Fruit fly (Drosophila melanogaster): ENCODE data around the gene GlcAT-S.

Gene GlcAT-S

dm6 chr2L:9584098-9584703 is 32.1 kb upstream of the GlcAT-S start (continued):
- no peak for TF ChIP-seq bowl (GFP tag; IDR thresholded peaks at IDR 0.05)
- no peak for TF ChIP-seq CG8388 (GFP tag; optimal IDR thresholded peaks at IDR 0.05)
- peak; percentile 40 for TF ChIP-seq zen (tag; optimal IDR thresholded peaks at IDR 0.05)
- TF ChIP-seq ac (GFP tag; optimal IDR thresholded peaks at IDR 0.05): peak; percentile 17
- no peak for TF ChIP-seq ranshi (GFP tag; IDR thresholded peaks at IDR 0.05)
- TF ChIP-seq ap (GFP tag; IDR thresholded peaks at IDR 0.05): no peak
- no peak for TF ChIP-seq bsh (GFP tag; optimal IDR thresholded peaks at IDR 0.05)
- TF ChIP-seq shn (GFP tag; optimal IDR thresholded peaks at IDR 0.05): no peak
- no peak for TF ChIP-seq wor (GFP tag; IDR thresholded peaks at IDR 0.05)

- TF ChIP-seq CG6689 (GFP tag; IDR thresholded peaks at IDR 0.05): peak; percentile 52
- no peak for TF ChIP-seq wor (GFP tag; IDR thresholded peaks at IDR 0.05)
- TF ChIP-seq CG4328 (GFP tag; optimal IDR thresholded peaks at IDR 0.05): no peak
- no peak for TF ChIP-seq CG17359 (tag; optimal IDR thresholded peaks at IDR 0.05)
- TF ChIP-seq Adf1 (GFP tag; IDR thresholded peaks at IDR 0.05): no peak
- peak; percentile 55 for TF ChIP-seq phol (tag; optimal IDR thresholded peaks at IDR 0.05)
- TF ChIP-seq CG17829 (tag; optimal IDR thresholded peaks at IDR 0.05): peak; percentile 78
- TF ChIP-seq vnd (GFP tag; IDR thresholded peaks at IDR 0.05; ENCODE audit: partially characterized antibody): no peak
- peak in 1 of 2 experiments; percentile 13 for TF ChIP-seq chif (GFP tag; optimal IDR thresholded peaks at IDR 0.05)
- TF ChIP-seq Camta (GFP tag; optimal IDR thresholded peaks at IDR 0.05): no peak
- peak; percentile 12 for TF ChIP-seq unpg (GFP tag; optimal IDR thresholded peaks at IDR 0.05)
- TF ChIP-seq kay (GFP tag; optimal IDR thresholded peaks at IDR 0.05): no peak
- TF ChIP-seq CG8359 (GFP tag; optimal IDR thresholded peaks at IDR 0.05; ENCODE audit: borderline replicate concordance): no peak
- no peak for TF ChIP-seq CG8281 (tag; optimal IDR thresholded peaks at IDR 0.05)
- TF ChIP-seq CG8388 (GFP tag; optimal IDR thresholded peaks at IDR 0.05): peak; percentile 44
- no peak for TF ChIP-seq her (GFP tag; optimal IDR thresholded peaks at IDR 0.05)
- no peak for TF ChIP-seq grn (GFP tag; optimal IDR thresholded peaks at IDR 0.05)
- TF ChIP-seq bcd (GFP tag; optimal IDR thresholded peaks at IDR 0.05): no peak
- TF ChIP-seq Drgx (GFP tag; IDR thresholded peaks at IDR 0.05): no peak
- no peak for TF ChIP-seq CG43689 (GFP tag; IDR thresholded peaks at IDR 0.05)
- TF ChIP-seq BtbVII (GFP tag; optimal IDR thresholded peaks at IDR 0.05): no peak
- TF ChIP-seq HmgD (GFP tag; optimal IDR thresholded peaks at IDR 0.05): no peak
- TF ChIP-seq Stat92E (GFP tag; optimal IDR thresholded peaks at IDR 0.05): no peak
- no peak for TF ChIP-seq Dbx (GFP tag; IDR thresholded peaks at IDR 0.05)
- peak; percentile 51 for TF ChIP-seq gcm (GFP tag; optimal IDR thresholded peaks at IDR 0.05)
- TF ChIP-seq CG12391 (tag; optimal IDR thresholded peaks at IDR 0.05): peak; percentile 46
- no peak for TF ChIP-seq Scr (GFP tag; IDR thresholded peaks at IDR 0.05; ENCODE audit: partially characterized antibody)
- TF ChIP-seq klu (GFP tag; IDR thresholded peaks at IDR 0.05): no peak
- TF ChIP-seq CG1647 (GFP tag; optimal IDR thresholded peaks at IDR 0.05): no peak
- no peak for TF ChIP-seq Gug (GFP tag; IDR thresholded peaks at IDR 0.05)
- TF ChIP-seq mld (GFP tag; IDR thresholded peaks at IDR 0.05; ENCODE audit: partially characterized antibody): no peak
- no peak for TF ChIP-seq Bgb (GFP tag; IDR thresholded peaks at IDR 0.05; ENCODE audit: partially characterized antibody)
- TF ChIP-seq Pdp1 (GFP tag; optimal IDR thresholded peaks at IDR 0.05): no peak
- no peak for TF ChIP-seq CG8478 (optimal IDR thresholded peaks at IDR 0.05)
- no peak for TF ChIP-seq MESR4 (GFP tag; optimal IDR thresholded peaks at IDR 0.05)
- peak; percentile 25 for TF ChIP-seq Sox100B (GFP tag; optimal IDR thresholded peaks at IDR 0.05)
- TF ChIP-seq CG34422 (GFP tag; IDR thresholded peaks at IDR 0.05): no peak; the same call in 2 of the 3 replicates
- TF ChIP-seq disco-r (GFP tag; optimal IDR thresholded peaks at IDR 0.05): no peak
- TF ChIP-seq peb (GFP tag; IDR thresholded peaks at IDR 0.05): no peak
- peak; percentile 32; the same call in 1 of the 2 replicates for TF ChIP-seq CG32772 (GFP tag; IDR thresholded peaks at IDR 0.05)
- peak; percentile 35 for TF ChIP-seq Nf-YB (GFP tag; optimal IDR thresholded peaks at IDR 0.05)
- no peak for TF ChIP-seq ken (GFP tag; IDR thresholded peaks at IDR 0.05)
Measured at dm6 chr2L:9585942-9586341, 30.3 kb upstream of the GlcAT-S start.

Data from whole organism, embryonic.